Fruit fly (Drosophila melanogaster) whole organism, embryonic: ENCODE results near the gene CG5781.
A peak's percentile ranks its signal among the peaks of the same experiment; 100 is the strongest.

Experiments used
- Aef1 ChIP-seq: fragments of 200-800 bp; sonication (Bioruptor generic); IDR thresholded peaks from 3 replicates; pipeline ENCODE4 v1.3.6; 2022; ENCODE audit warnings: missing biosample characterization, missing genetic modification characterization
- B-H2 ChIP-seq: fragments of 200-800 bp; sonication (Bioruptor generic); optimal IDR thresholded peaks from 2 replicates; lab custom pipeline; 2018; ENCODE audit warnings: missing biosample characterization, mild to moderate bottlenecking, missing genetic modification characterization
- CG11085 ChIP-seq: fragments of 200-800 bp; sonication (Bioruptor generic); IDR thresholded peaks from 2 replicates; pipeline ENCODE4 v1.3.6; 2022; ENCODE audit warnings: missing biosample characterization, missing genetic modification characterization
- CG11456 ChIP-seq: fragments of 200-800 bp; sonication (Bioruptor generic); IDR thresholded peaks from 3 replicates; pipeline ENCODE4 v1.3.6; 2022; ENCODE audit warnings: missing biosample characterization, missing genetic modification characterization
- CG12236 ChIP-seq: fragments of 200-800 bp; sonication (Bioruptor generic); optimal IDR thresholded peaks from 2 replicates; lab custom pipeline; 2016; ENCODE audit warnings: missing biosample characterization, missing genetic modification characterization
- CG14014 ChIP-seq: fragments of 200-800 bp; sonication (Bioruptor generic); IDR thresholded peaks from 2 replicates; pipeline ENCODE4 v1.3.6; 2022; ENCODE audit warnings: missing biosample characterization, missing genetic modification characterization
- CG15601 ChIP-seq: fragments of 200-800 bp; sonication (Bioruptor generic); optimal IDR thresholded peaks from 3 replicates; lab custom pipeline; 2019; ENCODE audit warnings: missing biosample characterization, mild to moderate bottlenecking, missing genetic modification characterization, moderate library complexity
- CG17186 ChIP-seq: fragments of 200-800 bp; sonication (Bioruptor generic); optimal IDR thresholded peaks from 3 replicates; lab custom pipeline; 2017; ENCODE audit warnings: missing biosample characterization, missing genetic modification reagents, missing genetic modification characterization
- CG17359 ChIP-seq: fragments of 200-800 bp; sonication (Bioruptor generic); optimal IDR thresholded peaks from 3 replicates; lab custom pipeline; 2018; ENCODE audit warnings: missing biosample characterization, mild to moderate bottlenecking, missing genetic modification characterization, moderate library complexity
- CG17802 ChIP-seq: fragments of 200-800 bp; sonication (Bioruptor generic); optimal IDR thresholded peaks from 2 replicates; lab custom pipeline; 2018; ENCODE audit warnings: missing biosample characterization, mild to moderate bottlenecking, missing genetic modification characterization, moderate library complexity
- CG33213 ChIP-seq: fragments of 200-800 bp; sonication (Bioruptor generic); optimal IDR thresholded peaks from 3 replicates; lab custom pipeline; 2016; ENCODE audit warnings: missing biosample characterization, missing genetic modification characterization
- CG33557 ChIP-seq: fragments of 200-800 bp; sonication (Bioruptor generic); optimal IDR thresholded peaks from 2 replicates; lab custom pipeline; 2019; ENCODE audit warnings: missing biosample characterization, mild to moderate bottlenecking, missing genetic modification characterization, moderate library complexity
- CG43689 ChIP-seq: fragments of 200-800 bp; sonication (Bioruptor generic); IDR thresholded peaks from 2 replicates; pipeline ENCODE4 v1.3.6; 2022; ENCODE audit warnings: missing biosample characterization, missing genetic modification characterization
- CG4617 ChIP-seq: fragments of 200-800 bp; sonication (Bioruptor generic); optimal IDR thresholded peaks from 3 replicates; lab custom pipeline; 2016; ENCODE audit warnings: missing biosample characterization, missing genetic modification characterization, borderline replicate concordance
- CG4730 ChIP-seq: fragments of 200-800 bp; sonication (Bioruptor generic); IDR thresholded peaks from 2 replicates; pipeline ENCODE4 v1.3.6; 2022; ENCODE audit warnings: missing biosample characterization, missing genetic modification characterization
- CG5180 ChIP-seq: fragments of 200-800 bp; sonication (Bioruptor generic); optimal IDR thresholded peaks from 3 replicates; lab custom pipeline; 2017; ENCODE audit warnings: missing biosample characterization, missing genetic modification characterization, mild to moderate bottlenecking, moderate library complexity, missing genetic modification reagents
- CG6791 ChIP-seq: fragments of 200-800 bp; sonication (Bioruptor generic); IDR thresholded peaks from 3 replicates; pipeline ENCODE4 v1.3.6; 2022; ENCODE audit warnings: missing biosample characterization, missing genetic modification characterization; ENCODE audit not compliant: partially characterized antibody
- CG9727 ChIP-seq: fragments of 200-800 bp; sonication (Bioruptor generic); optimal IDR thresholded peaks from 3 replicates; lab custom pipeline; 2017; ENCODE audit warnings: missing biosample characterization, mild to moderate bottlenecking, missing genetic modification characterization
- E2f1 ChIP-seq: fragments of 200-800 bp; sonication (Bioruptor generic); IDR thresholded peaks from 2 replicates; pipeline ENCODE4 v1.3.6; 2022; ENCODE audit warnings: missing biosample characterization, missing genetic modification characterization
- Ets97D ChIP-seq: fragments of 200-800 bp; sonication (Bioruptor generic); optimal IDR thresholded peaks from 3 replicates; lab custom pipeline; 2016; ENCODE audit warnings: missing biosample characterization, missing genetic modification characterization
- Fer3 ChIP-seq: fragments of 200-800 bp; sonication (Bioruptor generic); optimal IDR thresholded peaks from 2 replicates; lab custom pipeline; 2018; ENCODE audit warnings: missing biosample characterization, mild to moderate bottlenecking, missing genetic modification characterization, moderate library complexity
- Gug ChIP-seq: fragments of 200-800 bp; sonication (Bioruptor generic); IDR thresholded peaks from 4 replicates; pipeline ENCODE4 v1.3.6; 2022; ENCODE audit warnings: missing biosample characterization, missing genetic modification characterization
- Hey ChIP-seq: fragments of 200-800 bp; sonication (Bioruptor generic); optimal IDR thresholded peaks from 3 replicates; lab custom pipeline; 2018; ENCODE audit warnings: missing biosample characterization, mild to moderate bottlenecking, missing genetic modification characterization
- Myb ChIP-seq: fragments of 200-800 bp; sonication (Bioruptor generic); optimal IDR thresholded peaks from 2 replicates; lab custom pipeline; 2016; ENCODE audit warnings: missing biosample characterization, missing genetic modification characterization
- Nf-YC ChIP-seq: fragments of 200-800 bp; optimal IDR thresholded peaks from 3 replicates; lab custom pipeline; 2019; ENCODE audit warnings: missing biosample characterization, mild to moderate bottlenecking, missing genetic modification characterization, moderate library complexity
- Scr ChIP-seq: fragments of 200-800 bp; sonication (Bioruptor generic); IDR thresholded peaks from 2 replicates; pipeline ENCODE4 v1.3.6; 2022; ENCODE audit warnings: missing biosample characterization, missing genetic modification characterization; ENCODE audit not compliant: partially characterized antibody
- Xbp1 ChIP-seq: fragments of 200-800 bp; sonication (Bioruptor generic); optimal IDR thresholded peaks from 3 replicates; lab custom pipeline; 2016; ENCODE audit warnings: missing biosample characterization, mild to moderate bottlenecking, missing genetic modification characterization
- YL-1 ChIP-seq: fragments of 200-800 bp; sonication (Bioruptor generic); optimal IDR thresholded peaks from 3 replicates; lab custom pipeline; 2017; ENCODE audit warnings: missing biosample characterization, mild to moderate bottlenecking, missing genetic modification characterization
- aop ChIP-seq: fragments of 200-800 bp; sonication (Bioruptor generic); IDR thresholded peaks from 2 replicates; pipeline ENCODE4 v1.3.6; 2022; ENCODE audit warnings: missing biosample characterization, missing genetic modification characterization
- bigmax ChIP-seq: fragments of 200-800 bp; sonication (Bioruptor generic); optimal IDR thresholded peaks from 2 replicates; lab custom pipeline; 2018; ENCODE audit warnings: missing biosample characterization, mild to moderate bottlenecking, missing genetic modification characterization
- crc ChIP-seq: fragments of 200-800 bp; sonication (Bioruptor generic); optimal IDR thresholded peaks from 2 replicates; lab custom pipeline; 2016; ENCODE audit warnings: missing biosample characterization, missing genetic modification characterization
- crol ChIP-seq: fragments of 200-800 bp; sonication (Bioruptor generic); IDR thresholded peaks from 2 replicates; pipeline ENCODE4 v1.3.6; 2022; ENCODE audit warnings: missing biosample characterization, missing genetic modification characterization
- dm ChIP-seq: fragments of 200-800 bp; sonication (Bioruptor generic); optimal IDR thresholded peaks from 3 replicates; lab custom pipeline; 2016; ENCODE audit warnings: missing biosample characterization, missing genetic modification characterization
- fd64A ChIP-seq: fragments of 200-800 bp; sonication (Bioruptor generic); optimal IDR thresholded peaks from 3 replicates; lab custom pipeline; 2018; ENCODE audit warnings: missing biosample characterization, mild to moderate bottlenecking, missing genetic modification characterization
- hb ChIP-seq: fragments of 200-800 bp; sonication (Bioruptor generic); IDR thresholded peaks from 3 replicates; pipeline ENCODE4 v1.3.6; 2022; ENCODE audit warnings: missing biosample characterization, missing genetic modification characterization; ENCODE audit not compliant: partially characterized antibody
- hth ChIP-seq: fragments of >200 bp; optimal IDR thresholded peaks from 2 replicates; lab custom pipeline; 2017; ENCODE audit warnings: inconsistent platforms
- ind ChIP-seq: fragments of 200-800 bp; sonication (Bioruptor generic); optimal IDR thresholded peaks from 3 replicates; lab custom pipeline; 2016; ENCODE audit warnings: missing biosample characterization, missing genetic modification characterization
- insv ChIP-seq, 2 experiments: fragments of 200-800 bp; sonication (Bioruptor generic); optimal IDR thresholded peaks; 3 replicates each; lab custom pipeline; 2016 to 2018; ENCODE audit warnings: missing biosample characterization in 2 of 2, missing genetic modification characterization in 2 of 2
- jumu ChIP-seq: fragments of 200-800 bp; sonication (Bioruptor generic); optimal IDR thresholded peaks from 3 replicates; lab custom pipeline; 2016; ENCODE audit warnings: missing biosample characterization, missing genetic modification characterization
- mam ChIP-seq: fragments of 200-800 bp; sonication (Bioruptor generic); optimal IDR thresholded peaks from 3 replicates; lab custom pipeline; 2016; ENCODE audit warnings: missing biosample characterization, missing genetic modification characterization
- prd ChIP-seq, 3 experiments: fragments of >200 bp in 2 of 3; fragments of 200-800 bp in 1 of 3; sonication (Bioruptor generic) in 1 of 3; optimal IDR thresholded peaks in 2 of 3; IDR thresholded peaks in 1 of 3; 2 replicates in 2 of 3; 3 replicates in 1 of 3; pipeline versions ENCODE4 v1.3.6 to Lab custom; 2017 to 2022; ENCODE audit warnings: missing biosample characterization in 1 of 3, missing genetic modification characterization in 1 of 3
- pros ChIP-seq: fragments of 200-800 bp; sonication (Bioruptor generic); optimal IDR thresholded peaks from 3 replicates; lab custom pipeline; 2019; ENCODE audit warnings: missing biosample characterization, mild to moderate bottlenecking, missing genetic modification characterization, moderate library complexity
- scrt ChIP-seq: fragments of 200-800 bp; sonication (Bioruptor generic); optimal IDR thresholded peaks from 2 replicates; lab custom pipeline; 2018; ENCODE audit warnings: missing biosample characterization, mild to moderate bottlenecking, missing genetic modification characterization, moderate library complexity
- stwl ChIP-seq: fragments of 200-800 bp; sonication (Bioruptor generic); optimal IDR thresholded peaks from 3 replicates; lab custom pipeline; 2018; ENCODE audit warnings: missing biosample characterization, mild to moderate bottlenecking, missing genetic modification characterization, moderate library complexity
- tll ChIP-seq, 2 experiments: fragments of 200-800 bp in 1 of 2; fragments of >200 bp in 1 of 2; sonication (Bioruptor generic) in 1 of 2; optimal IDR thresholded peaks; 2 replicates each; lab custom pipeline; 2017 to 2019; ENCODE audit warnings: missing biosample characterization in 2 of 2, missing genetic modification characterization in 2 of 2, mild to moderate bottlenecking in 1 of 2, moderate library complexity in 1 of 2
- toy ChIP-seq: fragments of 200-800 bp; sonication (Bioruptor generic); IDR thresholded peaks from 2 replicates; pipeline ENCODE4 v1.3.6; 2022; ENCODE audit warnings: missing biosample characterization, missing genetic modification characterization
- tx ChIP-seq: fragments of 200-800 bp; sonication (Bioruptor generic); optimal IDR thresholded peaks from 2 replicates; lab custom pipeline; 2016; ENCODE audit warnings: missing biosample characterization, missing genetic modification characterization
- zen2 ChIP-seq: fragments of 200-800 bp; sonication (Bioruptor generic); IDR thresholded peaks from 3 replicates; pipeline ENCODE4 v1.3.6; 2022; ENCODE audit warnings: missing biosample characterization, missing genetic modification characterization; ENCODE audit not compliant: partially characterized antibody

CG5781 gene

dm6 chr2L:12692343-12693079, 4.6 kb downstream of the CG5781 start, which contains the start of the genes CCT4 and CG6153 (continued):
- TF ChIP-seq scrt (GFP tag; lab: Kevin White, UChicago): peak; percentile 74
- TF ChIP-seq CG43689 (GFP tag; lab: Robert Waterston, UW): no peak
- TF ChIP-seq stwl (tag; lab: Kevin White, UChicago): peak; percentile 71
- peak; percentile 38; the same call in 1 of the 2 replicates for TF ChIP-seq Scr (GFP tag; lab: Robert Waterston, UW)
- TF ChIP-seq Aef1 (GFP tag; lab: Robert Waterston, UW): no peak
- TF ChIP-seq CG33557 (GFP tag; lab: Kevin White, UChicago): no peak
- no peak for TF ChIP-seq prd (optimal IDR thresholded peaks at IDR 0.05; lab: Kevin White, UChicago)
- no peak for TF ChIP-seq prd (GFP tag; IDR thresholded peaks at IDR 0.05; lab: Robert Waterston, UW)
- TF ChIP-seq mam: no peak
- no peak for TF ChIP-seq CG12236
- no peak for TF ChIP-seq CG9727 (GFP tag; lab: Kevin White, UChicago)
- no peak for TF ChIP-seq B-H2
- TF ChIP-seq CG17186 (GFP tag; lab: Kevin White, UChicago): peak; percentile 7
- TF ChIP-seq Fer3: no peak
- no peak for TF ChIP-seq CG11456
- no peak for TF ChIP-seq crol (GFP tag; lab: Robert Waterston, UW)
- TF ChIP-seq Myb (GFP tag; lab: Kevin White, UChicago): peak; percentile 43
- peak; percentile 87 for TF ChIP-seq YL-1 (GFP tag; lab: Kevin White, UChicago)
- peak in 1 of 2 experiments; percentile 50 for TF ChIP-seq tll (GFP tag; optimal IDR thresholded peaks at IDR 0.05; lab: Kevin White, UChicago)
- TF ChIP-seq crc (GFP tag; lab: Kevin White, UChicago): no peak
- no peak for TF ChIP-seq CG14014 (GFP tag; lab: Robert Waterston, UW)
- TF ChIP-seq Nf-YC: peak; percentile 1
- TF ChIP-seq ind (GFP tag; lab: Kevin White, UChicago): no peak
- peak; percentile 46; the same call in 1 of the 3 replicates for TF ChIP-seq hb
- TF ChIP-seq Hey: no peak
- no peak for TF ChIP-seq CG15601 (tag; lab: Kevin White, UChicago)
- no peak for TF ChIP-seq CG17802 (tag; lab: Kevin White, UChicago)
- TF ChIP-seq CG5180: no peak
- TF ChIP-seq bigmax (GFP tag; lab: Kevin White, UChicago): no peak
- peak; percentile 71 for TF ChIP-seq Ets97D (GFP tag; lab: Kevin White, UChicago)
- TF ChIP-seq CG11085 (GFP tag; lab: Robert Waterston, UW): no peak
- no peak for TF ChIP-seq pros
- no peak for TF ChIP-seq jumu (GFP tag; lab: Kevin White, UChicago)
- TF ChIP-seq dm (GFP tag; lab: Kevin White, UChicago): peak; percentile 87
- no peak for TF ChIP-seq aop (GFP tag; lab: Robert Waterston, UW)
- 0 out of 3 replicates have a peak, but pooled peaks have one; percentile 47 for TF ChIP-seq CG6791 (GFP tag; lab: Robert Waterston, UW)
- peak; percentile 80 for TF ChIP-seq CG4617 (GFP tag; lab: Kevin White, UChicago)
- no peak for TF ChIP-seq fd64A (GFP tag; lab: Kevin White, UChicago)
- no peak for TF ChIP-seq Gug (GFP tag; lab: Robert Waterston, UW)
- peak; percentile 12 for TF ChIP-seq CG33213 (GFP tag; lab: Kevin White, UChicago)
- no peak for TF ChIP-seq E2f1
- no peak for TF ChIP-seq toy (GFP tag; lab: Robert Waterston, UW)
- TF ChIP-seq hth: no peak
- no peak for TF ChIP-seq zen2 (GFP tag; lab: Robert Waterston, UW)
- TF ChIP-seq CG17359 (tag; lab: Kevin White, UChicago): no peak
- no peak for TF ChIP-seq CG4730 (GFP tag; lab: Robert Waterston, UW)
- TF ChIP-seq insv (GFP tag; optimal IDR thresholded peaks at IDR 0.05; lab: Kevin White, UChicago): no peak
- no peak for TF ChIP-seq tx
- TF ChIP-seq Xbp1: no peak
